Worm (Caenorhabditis elegans): ENCODE data around the gene srlf-19.
A peak's percentile ranks its signal among the peaks of the same experiment; 100 is the strongest.

srlf-19 gene

DNA sequence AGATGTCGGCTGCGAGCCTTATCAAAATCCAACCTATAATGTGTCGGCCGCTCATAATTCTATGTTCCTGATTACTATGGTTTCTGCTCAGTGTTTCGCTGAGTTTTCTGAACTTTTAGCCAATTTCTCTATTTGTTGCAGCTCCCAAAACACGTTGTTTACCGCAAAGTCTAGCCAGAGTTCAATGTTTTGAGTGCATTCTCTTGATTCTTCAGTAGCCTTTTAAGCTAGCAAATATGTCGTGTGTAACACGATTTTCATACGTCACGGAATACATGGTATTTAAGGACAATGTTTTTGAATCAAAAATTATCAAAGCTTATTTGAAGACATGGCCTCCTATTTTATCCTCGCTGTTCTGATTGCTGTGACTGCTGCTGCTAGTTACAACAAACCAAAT lies at the start of gene srlf-19:
Gene srlf-19 (plus strand): TSS at position 301 of the 400 bp plus-strand sequence.
- TF ChIP-seq set-16 (GFP tag; IDR thresholded peaks at IDR 0.05) = no peak
- TF ChIP-seq Y105C5A.15 (GFP tag; IDR thresholded peaks at IDR 0.05) = no peak
- no peak for TF ChIP-seq ctbp-1 (GFP tag; IDR thresholded peaks at IDR 0.05)
- no peak for TF ChIP-seq nhr-237 (tag; optimal IDR thresholded peaks at IDR 0.05)
- TF ChIP-seq hif-1 (tag; optimal IDR thresholded peaks at IDR 0.05) = no peak
- TF ChIP-seq madf-9 (GFP tag; conservative IDR thresholded peaks at IDR 0.05) = no peak
- TF ChIP-seq lir-3 (tag; optimal IDR thresholded peaks at IDR 0.05) = no peak
- TF ChIP-seq nhr-102 (tag; optimal IDR thresholded peaks at IDR 0.05) = no peak
- TF ChIP-seq saeg-2 (GFP tag; IDR thresholded peaks at IDR 0.05) = no peak
- TF ChIP-seq F37D6.2 (tag; optimal IDR thresholded peaks at IDR 0.05) = no peak
- TF ChIP-seq zip-11 (GFP tag; IDR thresholded peaks at IDR 0.05) = no peak
- no peak for TF ChIP-seq daf-12 (tag; optimal IDR thresholded peaks at IDR 0.05)
- no peak for TF ChIP-seq D1046.2 (GFP tag; IDR thresholded peaks at IDR 0.05)
- TF ChIP-seq ZK546.5 (tag; optimal IDR thresholded peaks at IDR 0.05) = no peak

DNA sequence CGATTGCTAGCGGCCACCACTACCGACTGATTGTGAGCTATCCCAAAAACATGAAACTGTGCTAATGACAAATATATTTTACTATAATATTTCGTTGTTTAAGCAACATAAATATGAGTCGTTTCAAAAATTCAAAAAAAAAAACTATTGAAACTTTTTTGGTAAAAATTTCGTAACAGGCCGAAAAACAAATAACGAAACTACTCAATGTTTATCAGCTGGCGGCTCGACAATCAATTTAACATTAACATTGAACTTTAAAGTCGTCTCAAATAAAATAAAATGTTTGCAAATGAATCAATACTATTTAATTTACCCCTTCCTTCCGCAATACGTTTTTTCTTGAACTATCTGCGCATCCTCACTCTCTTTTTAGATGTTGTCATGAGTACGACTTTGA lies 47.5 kb upstream of the srlf-19 start:
- no peak for TF ChIP-seq zip-2 (tag; optimal IDR thresholded peaks at IDR 0.05)
- TF ChIP-seq daf-16 (GFP tag; optimal IDR thresholded peaks at IDR 0.05) = no peak
- TF ChIP-seq daf-16 (tag; optimal IDR thresholded peaks at IDR 0.05) = peak; percentile 62
- peak; percentile 23 for TF ChIP-seq dve-1 (tag; optimal IDR thresholded peaks at IDR 0.05; ENCODE audit: insufficient read depth)
- peak; percentile 18 for TF ChIP-seq pqm-1 (tag; optimal IDR thresholded peaks at IDR 0.05)
- TF ChIP-seq nhr-28 (tag; optimal IDR thresholded peaks at IDR 0.05) = peak; percentile 36

DNA sequence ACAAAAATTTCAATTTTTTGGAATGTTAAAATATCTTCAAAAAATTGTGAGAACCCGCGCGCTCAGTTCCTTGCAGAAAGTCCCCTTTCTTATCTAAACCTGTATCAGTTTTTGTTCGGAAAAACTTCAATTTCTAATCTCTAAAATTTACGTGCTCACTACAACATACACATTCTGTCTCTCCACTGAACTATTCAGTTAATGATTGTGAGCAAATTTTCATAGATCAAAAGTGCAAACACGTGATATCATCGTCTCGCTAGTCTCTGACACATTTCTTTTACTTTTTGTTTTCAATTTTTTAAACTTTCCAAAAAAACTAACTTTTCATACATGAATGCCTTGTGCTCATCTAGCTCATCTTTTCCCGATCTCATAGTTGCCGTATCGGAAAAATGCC lies 45.8 kb upstream of the srlf-19 start, which contains the start of gene nhr-203:
Gene nhr-203 (plus strand): TSS at position 332 of the 400 bp plus-strand sequence.
- TF ChIP-seq ztf-11 (tag; optimal IDR thresholded peaks at IDR 0.05) = no peak
- TF ChIP-seq Y75B8A.6 (GFP tag; IDR thresholded peaks at IDR 0.05) = no peak
- no peak for TF ChIP-seq F26F4.8 (GFP tag; conservative IDR thresholded peaks at IDR 0.05)
- no peak for TF ChIP-seq ceh-82 (tag; optimal IDR thresholded peaks at IDR 0.05)
- TF ChIP-seq nhr-48 (tag; optimal IDR thresholded peaks at IDR 0.05) = peak; percentile 49
- TF ChIP-seq tag-97 (GFP tag; IDR thresholded peaks at IDR 0.05) = no peak
- no peak for TF ChIP-seq ama-1 (optimal IDR thresholded peaks at IDR 0.05)
- no peak for TF ChIP-seq F44E2.7 (GFP tag; IDR thresholded peaks at IDR 0.05)
- no peak for TF ChIP-seq ceh-62 (tag; optimal IDR thresholded peaks at IDR 0.05)
- no peak for TF ChIP-seq egl-43 (GFP tag; IDR thresholded peaks at IDR 0.05)
- no peak for TF ChIP-seq ceh-44 (GFP tag; IDR thresholded peaks at IDR 0.05)
- no peak for TF ChIP-seq set-16 (GFP tag; IDR thresholded peaks at IDR 0.05)
- TF ChIP-seq dve-1 (tag; optimal IDR thresholded peaks at IDR 0.05; ENCODE audit: insufficient read depth) = peak; percentile 80
- TF ChIP-seq mes-2 (tag; optimal IDR thresholded peaks at IDR 0.05; ENCODE audit: poor library complexity, severe bottlenecking) = peak; percentile 39
- TF ChIP-seq dmd-9 (GFP tag; IDR thresholded peaks at IDR 0.05) = no peak
- TF ChIP-seq R02D3.7 (tag; optimal IDR thresholded peaks at IDR 0.05) = no peak
- no peak for TF ChIP-seq unc-130 (GFP tag; optimal IDR thresholded peaks at IDR 0.05)
- no peak for TF ChIP-seq nhr-237 (tag; optimal IDR thresholded peaks at IDR 0.05)
- TF ChIP-seq php-3 (GFP tag; IDR thresholded peaks at IDR 0.05) = peak; percentile 76
- TF ChIP-seq snpc-1.2 (GFP tag; IDR thresholded peaks at IDR 0.05) = no peak
- TF ChIP-seq hmg-1.1 (GFP tag; IDR thresholded peaks at IDR 0.05) = no peak
- no peak for TF ChIP-seq vab-7 (GFP tag; IDR thresholded peaks at IDR 0.05)
- TF ChIP-seq tra-1 (GFP tag; IDR thresholded peaks at IDR 0.05) = no peak
- no peak for TF ChIP-seq T20F7.1 (GFP tag; optimal IDR thresholded peaks at IDR 0.05)
- TF ChIP-seq rbr-2 (tag; optimal IDR thresholded peaks at IDR 0.05) = no peak
- no peak for TF ChIP-seq arid-1 (GFP tag; conservative IDR thresholded peaks at IDR 0.05)
- no peak for TF ChIP-seq attf-4 (tag; optimal IDR thresholded peaks at IDR 0.05)
- no peak for TF ChIP-seq pha-4 (GFP tag; IDR thresholded peaks at IDR 0.05)
- TF ChIP-seq pha-4 (tag; optimal IDR thresholded peaks at IDR 0.05) = no peak
- TF ChIP-seq dmd-6 (GFP tag; IDR thresholded peaks at IDR 0.05) = peak; percentile 89
- TF ChIP-seq mdl-1 (tag; optimal IDR thresholded peaks at IDR 0.05) = no peak
- TF ChIP-seq gei-8 (GFP tag; optimal IDR thresholded peaks at IDR 0.05) = no peak
- TF ChIP-seq hlh-30 (tag; optimal IDR thresholded peaks at IDR 0.05; ENCODE audit: insufficient read depth) = peak; percentile 60

All from whole organism, L4 larva.